Worm (Caenorhabditis elegans) whole organism, L1 larva: ENCODE measurements around the gene Y39B6A.5.

Experiments used
- C16A3.4 ChIP-seq: fragments of 150-350 bp; optimal IDR thresholded peaks from 2 replicates; lab custom pipeline; 2014; ENCODE audit warnings: missing biosample characterization, missing genetic modification characterization
- F16B12.6 ChIP-seq: fragments of 150-350 bp; optimal IDR thresholded peaks from 2 replicates; lab custom pipeline; 2014; ENCODE audit warnings: missing biosample characterization, missing genetic modification characterization
- aha-1 ChIP-seq: fragments of 150-350 bp; optimal IDR thresholded peaks from 2 replicates; lab custom pipeline; 2014; ENCODE audit warnings: missing biosample characterization, missing genetic modification characterization
- blmp-1 ChIP-seq: fragments of 150-350 bp; optimal IDR thresholded peaks from 2 replicates; lab custom pipeline; 2014; ENCODE audit warnings: missing biosample characterization, missing genetic modification characterization
- ceh-8 ChIP-seq: fragments of 200-800 bp; sonication (Bioruptor generic); optimal IDR thresholded peaks from 2 replicates; lab custom pipeline; 2018; ENCODE audit warnings: mild to moderate bottlenecking, missing genetic modification characterization, moderate library complexity, missing compliant biosample characterization
- ceh-88 ChIP-seq: fragments of 200-800 bp; sonication (Bioruptor generic); IDR thresholded peaks from 2 replicates; pipeline ENCODE4 v1.3.6; 2022; ENCODE audit warnings: missing genetic modification characterization, missing compliant biosample characterization
- ceh-90 ChIP-seq: sonication (generic microtip); optimal IDR thresholded peaks from 2 replicates; lab custom pipeline; 2016; ENCODE audit warnings: missing genetic modification characterization, missing compliant biosample characterization
- ces-1 ChIP-seq: fragments of 150-350 bp; optimal IDR thresholded peaks from 2 replicates; lab custom pipeline; 2014; ENCODE audit warnings: missing biosample characterization, missing genetic modification reagents, missing genetic modification characterization
- dpl-1 ChIP-seq, 3 experiments: fragments of 150-350 bp in 2 of 3; sonication (generic microtip) in 1 of 3; optimal IDR thresholded peaks; 2 replicates each; lab custom pipeline; 2014 to 2017; ENCODE audit warnings: missing biosample characterization in 3 of 3, missing genetic modification characterization in 3 of 3, missing genetic modification reagents in 3 of 3
- dsc-1 ChIP-seq: sonication (generic microtip); optimal IDR thresholded peaks from 2 replicates; lab custom pipeline; 2016; ENCODE audit warnings: mild to moderate bottlenecking, missing genetic modification characterization, missing compliant biosample characterization
- efl-1 ChIP-seq, 4 experiments: fragments of 150-350 bp; optimal IDR thresholded peaks in 3 of 4; peaks in 1 of 4; 1 replicate in 1 of 4; 2 replicates in 3 of 4; lab custom pipeline; 2014; ENCODE audit warnings: missing biosample characterization in 2 of 4, missing genetic modification characterization in 2 of 4, missing genetic modification reagents in 2 of 4
- egl-27 ChIP-seq, 2 experiments: fragments of 150-350 bp in 1 of 2; sonication (generic microtip); optimal IDR thresholded peaks; 3 replicates each; lab custom pipeline; 2017 to 2018; ENCODE audit warnings: missing biosample characterization in 2 of 2, missing genetic modification characterization in 2 of 2, missing genetic modification reagents in 2 of 2
- elt-2 ChIP-seq: sonication (generic microtip); optimal IDR thresholded peaks from 2 replicates; lab custom pipeline; 2016; ENCODE audit warnings: missing genetic modification characterization, mild to moderate bottlenecking, inconsistent platforms, missing compliant biosample characterization, missing genetic modification reagents
- ets-5 ChIP-seq: fragments of 200-800 bp; sonication (Bioruptor generic); IDR thresholded peaks from 2 replicates; pipeline ENCODE4 v1.3.6; 2022; ENCODE audit warnings: missing genetic modification characterization, missing compliant biosample characterization
- fkh-4 ChIP-seq: sonication (generic microtip); optimal IDR thresholded peaks from 2 replicates; lab custom pipeline; 2016; ENCODE audit warnings: missing compliant biosample characterization, missing genetic modification characterization, borderline replicate concordance
- fkh-8 ChIP-seq: sonication (generic microtip); optimal IDR thresholded peaks from 2 replicates; lab custom pipeline; 2016; ENCODE audit warnings: mild to moderate bottlenecking, missing genetic modification characterization, missing compliant biosample characterization
- fos-1 ChIP-seq: fragments of 150-350 bp; optimal IDR thresholded peaks from 2 replicates; lab custom pipeline; 2014; ENCODE audit warnings: missing biosample characterization, missing genetic modification characterization
- grh-1 ChIP-seq: fragments of 200-800 bp; sonication (Bioruptor generic); IDR thresholded peaks from 2 replicates; pipeline ENCODE4 v1.3.6; 2022; ENCODE audit warnings: missing genetic modification reagents, missing genetic modification characterization, missing compliant biosample characterization
- hlh-4 ChIP-seq: sonication (generic microtip); optimal IDR thresholded peaks from 2 replicates; lab custom pipeline; 2016; ENCODE audit warnings: mild to moderate bottlenecking, missing genetic modification characterization, missing compliant biosample characterization
- hpl-2 ChIP-seq: fragments of 150-350 bp; optimal IDR thresholded peaks from 2 replicates; lab custom pipeline; 2014; ENCODE audit warnings: missing biosample characterization, missing genetic modification reagents, missing genetic modification characterization
- irx-1 ChIP-seq: sonication (generic microtip); optimal IDR thresholded peaks from 2 replicates; lab custom pipeline; 2016; ENCODE audit warnings: missing genetic modification characterization, missing compliant biosample characterization
- isw-1 ChIP-seq: fragments of 200-800 bp; sonication (Bioruptor generic); IDR thresholded peaks from 2 replicates; pipeline ENCODE4 v1.3.6; 2022; ENCODE audit warnings: missing genetic modification characterization, missing compliant biosample characterization
- jun-1 ChIP-seq: fragments of 150-350 bp; optimal IDR thresholded peaks from 2 replicates; lab custom pipeline; 2014; ENCODE audit warnings: missing biosample characterization, missing genetic modification reagents, missing genetic modification characterization
- lin-13 ChIP-seq: fragments of 150-350 bp; optimal IDR thresholded peaks from 2 replicates; lab custom pipeline; 2014; ENCODE audit warnings: missing biosample characterization, missing genetic modification reagents, missing genetic modification characterization
- lin-14 ChIP-seq: fragments of 200-800 bp; sonication (Bioruptor generic); optimal IDR thresholded peaks from 2 replicates; lab custom pipeline; 2018; ENCODE audit warnings: mild to moderate bottlenecking, missing genetic modification characterization, moderate library complexity, missing compliant biosample characterization
- lir-3 ChIP-seq: sonication (generic microtip); optimal IDR thresholded peaks from 2 replicates; lab custom pipeline; 2016; ENCODE audit warnings: mild to moderate bottlenecking, missing genetic modification characterization, moderate library complexity, missing compliant biosample characterization; ENCODE audit not compliant: poor library complexity
- mdl-1 ChIP-seq, 2 experiments: fragments of 150-350 bp; optimal IDR thresholded peaks; 2 replicates each; lab custom pipeline; 2014 to 2017; ENCODE audit warnings: missing biosample characterization in 2 of 2, missing genetic modification characterization in 2 of 2, inconsistent platforms in 1 of 2
- mef-2 ChIP-seq: fragments of 150-350 bp; optimal IDR thresholded peaks from 2 replicates; lab custom pipeline; 2014; ENCODE audit warnings: missing biosample characterization, missing genetic modification characterization
- mep-1 ChIP-seq: fragments of 150-350 bp; optimal IDR thresholded peaks from 2 replicates; lab custom pipeline; 2014; ENCODE audit warnings: missing biosample characterization, missing genetic modification characterization
- nhr-12 ChIP-seq: sonication (generic microtip); optimal IDR thresholded peaks from 2 replicates; lab custom pipeline; 2017; ENCODE audit warnings: missing biosample characterization, missing genetic modification characterization
- nhr-237 ChIP-seq: fragments of 150-350 bp; optimal IDR thresholded peaks from 2 replicates; lab custom pipeline; 2014; ENCODE audit warnings: missing biosample characterization, missing genetic modification characterization
- nhr-28 ChIP-seq: fragments of 150-350 bp; optimal IDR thresholded peaks from 2 replicates; lab custom pipeline; 2014; ENCODE audit warnings: missing biosample characterization, missing genetic modification characterization
- nhr-47 ChIP-seq: sonication (generic microtip); optimal IDR thresholded peaks from 2 replicates; lab custom pipeline; 2016; ENCODE audit warnings: mild to moderate bottlenecking, missing genetic modification characterization, moderate library complexity, missing compliant biosample characterization
- nhr-76 ChIP-seq: sonication (generic microtip); optimal IDR thresholded peaks from 2 replicates; lab custom pipeline; 2017; ENCODE audit warnings: missing biosample characterization, missing genetic modification characterization
- nhr-77 ChIP-seq: fragments of 150-350 bp; optimal IDR thresholded peaks from 2 replicates; lab custom pipeline; 2014; ENCODE audit warnings: missing biosample characterization, missing genetic modification characterization
- pag-3 ChIP-seq: sonication (generic microtip); optimal IDR thresholded peaks from 2 replicates; lab custom pipeline; 2017; ENCODE audit warnings: missing genetic modification characterization, mild to moderate bottlenecking, missing compliant biosample characterization, antibody characterized with exemption, borderline replicate concordance; ENCODE audit not compliant: insufficient read depth
- pax-3 ChIP-seq: fragments of 200-800 bp; sonication (Bioruptor generic); optimal IDR thresholded peaks from 2 replicates; lab custom pipeline; 2018; ENCODE audit warnings: mild to moderate bottlenecking, missing genetic modification characterization, moderate library complexity, missing compliant biosample characterization
- skn-1 ChIP-seq: fragments of 150-350 bp; optimal IDR thresholded peaks from 2 replicates; lab custom pipeline; 2014; ENCODE audit warnings: missing biosample characterization, missing genetic modification characterization
- sup-37 ChIP-seq: fragments of 200-800 bp; sonication (Bioruptor generic); optimal IDR thresholded peaks from 2 replicates; lab custom pipeline; 2018; ENCODE audit warnings: mild to moderate bottlenecking, missing genetic modification characterization, missing compliant biosample characterization
- tlp-1 ChIP-seq: fragments of 150-350 bp; optimal IDR thresholded peaks from 2 replicates; lab custom pipeline; 2014; ENCODE audit warnings: missing biosample characterization, missing genetic modification characterization
- unc-30 ChIP-seq: sonication (generic microtip); optimal IDR thresholded peaks from 2 replicates; lab custom pipeline; 2017; ENCODE audit warnings: missing biosample characterization, missing genetic modification characterization
- unc-62 ChIP-seq: fragments of 150-350 bp; optimal IDR thresholded peaks from 2 replicates; lab custom pipeline; 2014; ENCODE audit warnings: missing biosample characterization, missing genetic modification reagents, missing genetic modification characterization
- unc-86 ChIP-seq: sonication (generic microtip); optimal IDR thresholded peaks from 2 replicates; lab custom pipeline; 2016; ENCODE audit warnings: missing genetic modification characterization, missing compliant biosample characterization
- unc-98 ChIP-seq: fragments of 200-800 bp; sonication (Bioruptor generic); IDR thresholded peaks from 2 replicates; pipeline ENCODE4 v1.3.6; 2022; ENCODE audit warnings: missing genetic modification characterization, missing compliant biosample characterization
- xbp-1 ChIP-seq: sonication (generic microtip); optimal IDR thresholded peaks from 2 replicates; lab custom pipeline; 2016; ENCODE audit warnings: missing genetic modification characterization, missing compliant biosample characterization
- ztf-4 ChIP-seq: fragments of 150-350 bp; optimal IDR thresholded peaks from 2 replicates; lab custom pipeline; 2014; ENCODE audit warnings: missing biosample characterization, missing genetic modification characterization

Y39B6A.5 gene

ce11 chrV:19175714-19176113, 17.0 kb upstream of the Y39B6A.5 start:
- TF ChIP-seq lin-13 (GFP tag; lab: Kevin White, UChicago) (no peak), lin-14 (GFP tag; lab: Kevin White, UChicago) (no peak), aha-1 (tag; lab: Kevin White, UChicago) (no peak), grh-1 (no peak), ets-5 (GFP tag; lab: Robert Waterston, UW) (no peak), elt-2 (tag; lab: Kevin White, UChicago) (no peak), mep-1 (tag; lab: Kevin White, UChicago) (no peak), ceh-88 (GFP tag; lab: Robert Waterston, UW) (no peak), fkh-4 (tag; lab: Kevin White, UChicago) (no peak), isw-1 (no peak), nhr-12 (tag; lab: Kevin White, UChicago) (no peak), unc-86 (tag; lab: Kevin White, UChicago) (no peak), fkh-8 (tag; lab: Kevin White, UChicago) (no peak), ztf-4 (tag; lab: Kevin White, UChicago) (no peak), nhr-76 (tag; lab: Kevin White, UChicago) (no peak), mdl-1 (tag; optimal IDR thresholded peaks at IDR 0.05; lab: Kevin White, UChicago) (no peak), hpl-2 (GFP tag; lab: Kevin White, UChicago) (no peak), unc-98 (GFP tag; lab: Robert Waterston, UW) (no peak)

DNA sequence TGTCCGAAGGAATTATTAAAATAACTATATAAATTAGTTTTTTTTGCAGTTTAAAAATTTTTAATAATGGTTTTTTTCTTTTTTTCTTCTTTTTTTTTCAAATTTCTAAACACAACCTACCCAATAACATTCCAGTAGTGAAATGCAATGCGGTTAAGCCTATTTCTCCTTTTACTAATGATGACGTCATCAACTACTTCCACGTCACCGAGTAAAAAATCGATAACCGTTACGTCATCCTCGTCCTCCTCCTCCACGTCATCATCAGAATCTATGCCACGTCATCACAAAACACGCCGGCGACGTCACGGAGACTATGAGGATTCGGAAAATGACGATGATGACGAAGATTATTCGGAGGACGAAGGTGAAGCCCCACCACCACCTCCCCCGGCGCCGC, 15.9 kb upstream of the Y39B6A.5 start, which contains the start of gene hot-2:
Gene hot-2, plus strand, starts transcription at position 134 of the 400 bp plus-strand sequence.
- TF ChIP-seq blmp-1 (tag; lab: Kevin White, UChicago): no peak
- TF ChIP-seq efl-1 (optimal IDR thresholded peaks at IDR 0.05; lab: Kevin White, UChicago): no peak
- TF ChIP-seq efl-1 (GFP tag; optimal IDR thresholded peaks at IDR 0.05 in 1 of 2; lab: Kevin White, UChicago): peak in 1 of 2 experiments; percentile 2
- TF ChIP-seq, all 84 proteins: peak for 1

- TF ChIP-seq skn-1 (tag; lab: Kevin White, UChicago) (no peak), nhr-237 (no peak), aha-1 (tag; lab: Kevin White, UChicago) (no peak), ceh-8 (GFP tag; lab: Kevin White, UChicago) (no peak), hlh-4 (no peak), nhr-28 (tag; lab: Kevin White, UChicago) (no peak), mef-2 (tag; lab: Kevin White, UChicago) (no peak), dpl-1 (GFP tag; optimal IDR thresholded peaks at IDR 0.05; lab: Kevin White, UChicago) (no peak), unc-98 (GFP tag; lab: Robert Waterston, UW) (no peak), unc-30 (no peak), nhr-47 (no peak), pax-3 (no peak), xbp-1 (tag; lab: Kevin White, UChicago) (no peak), nhr-76 (tag; lab: Kevin White, UChicago) (no peak), fos-1 (tag; lab: Kevin White, UChicago) (no peak), sup-37 (GFP tag; lab: Kevin White, UChicago) (no peak), lir-3 (tag; lab: Kevin White, UChicago) (no peak), ceh-90 (tag; lab: Kevin White, UChicago) (no peak), unc-62 (GFP tag; lab: Kevin White, UChicago) (no peak), C16A3.4 (no peak)
Observed at ce11 chrV:19153806-19154205, 4.9 kb downstream of the Y39B6A.5 start, which contains the start of gene tsp-13. Gene tsp-13 (plus strand): TSS chrV:19154106.

DNA sequence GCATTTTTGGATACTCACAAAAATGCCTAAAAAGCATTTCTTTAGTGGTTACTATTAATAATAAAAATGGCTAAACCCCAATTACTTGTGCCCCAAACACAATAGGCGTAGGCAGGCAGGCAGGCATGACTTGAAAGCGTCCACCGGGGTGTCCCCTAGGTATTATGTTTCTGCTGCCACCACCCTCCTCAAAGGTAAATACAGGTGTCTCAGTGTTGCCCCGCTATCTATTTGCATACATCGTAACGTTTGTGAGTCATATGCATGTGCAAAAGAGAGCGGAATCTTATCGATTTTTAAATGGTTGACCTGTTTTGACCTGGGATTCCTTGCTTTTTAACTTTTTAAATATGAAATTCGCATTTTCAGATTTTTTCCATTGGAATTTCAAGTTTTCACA, 5.4 kb downstream of the Y39B6A.5 start:
- TF ChIP-seq hlh-4 (no peak), blmp-1 (tag; lab: Kevin White, UChicago) (no peak), jun-1 (tag; lab: Kevin White, UChicago) (no peak), nhr-77 (tag; lab: Kevin White, UChicago) (no peak), mep-1 (tag; lab: Kevin White, UChicago) (no peak), aha-1 (tag; lab: Kevin White, UChicago) (no peak), grh-1 (no peak), pag-3 (no peak), ztf-4 (tag; lab: Kevin White, UChicago) (no peak), ces-1 (GFP tag; lab: Kevin White, UChicago) (no peak), F16B12.6 (tag; lab: Kevin White, UChicago) (no peak), irx-1 (no peak), tlp-1 (no peak), mdl-1 (tag; optimal IDR thresholded peaks at IDR 0.05; lab: Kevin White, UChicago) (no peak), nhr-237 (no peak), dsc-1 (no peak), egl-27 (tag; optimal IDR thresholded peaks at IDR 0.05; lab: Kevin White, UChicago) (no peak)
